Fruit fly (Drosophila melanogaster) whole organism, embryonic: ENCODE measurements around the gene Cdc45.

ENCODE experiments used
- BEAF-32 ChIP-seq: fragments of 200-800 bp; sonication (Bioruptor generic); optimal IDR thresholded peaks from 3 replicates; lab custom pipeline; 2017; ENCODE audit warnings: missing biosample characterization, missing genetic modification characterization, mild to moderate bottlenecking, moderate library complexity, missing genetic modification reagents
- CG10209 ChIP-seq: fragments of 200-800 bp; sonication (Bioruptor generic); optimal IDR thresholded peaks from 3 replicates; lab custom pipeline; 2017; ENCODE audit warnings: missing biosample characterization, mild to moderate bottlenecking, missing genetic modification characterization, missing genetic modification reagents
- CG12391 ChIP-seq: fragments of 200-800 bp; sonication (Bioruptor generic); optimal IDR thresholded peaks from 3 replicates; lab custom pipeline; 2018; ENCODE audit warnings: missing biosample characterization, mild to moderate bottlenecking, missing genetic modification characterization, moderate library complexity
- CG13296 ChIP-seq: fragments of 200-800 bp; sonication (Bioruptor generic); optimal IDR thresholded peaks from 3 replicates; lab custom pipeline; 2018; ENCODE audit warnings: missing biosample characterization, mild to moderate bottlenecking, missing genetic modification characterization
- CG13424 ChIP-seq: fragments of 200-800 bp; sonication (Bioruptor generic); optimal IDR thresholded peaks from 2 replicates; lab custom pipeline; 2019; ENCODE audit warnings: missing biosample characterization, mild to moderate bottlenecking, missing genetic modification characterization, moderate library complexity
- CG14014 ChIP-seq: fragments of 200-800 bp; sonication (Bioruptor generic); IDR thresholded peaks from 2 replicates; pipeline ENCODE4 v1.3.6; 2022; ENCODE audit warnings: missing biosample characterization, missing genetic modification characterization
- CG16779 ChIP-seq: fragments of 200-800 bp; sonication (Bioruptor generic); IDR thresholded peaks from 2 replicates; pipeline ENCODE4 v1.3.6; 2022; ENCODE audit warnings: missing biosample characterization, missing genetic modification characterization
- CG17328 ChIP-seq: fragments of 200-800 bp; sonication (Bioruptor generic); IDR thresholded peaks from 2 replicates; pipeline ENCODE4 v1.3.6; 2022; ENCODE audit warnings: missing biosample characterization, missing genetic modification characterization
- CG17361 ChIP-seq: fragments of 200-800 bp; sonication (Bioruptor generic); IDR thresholded peaks from 3 replicates; pipeline ENCODE4 v1.3.6; 2022; ENCODE audit warnings: missing biosample characterization, missing genetic modification characterization
- CG30431 ChIP-seq: fragments of 200-800 bp; sonication (Bioruptor generic); optimal IDR thresholded peaks from 2 replicates; lab custom pipeline; 2017; ENCODE audit warnings: missing biosample characterization, missing genetic modification characterization
- CG31441 ChIP-seq: fragments of 200-800 bp; sonication (Bioruptor generic); IDR thresholded peaks from 2 replicates; pipeline ENCODE4 v1.3.6; 2022; ENCODE audit warnings: missing biosample characterization, missing genetic modification characterization
- CG34422 ChIP-seq: fragments of 200-800 bp; sonication (Bioruptor generic); IDR thresholded peaks from 3 replicates; pipeline ENCODE4 v1.3.6; 2022; ENCODE audit warnings: missing biosample characterization, missing genetic modification characterization
- CG42726 ChIP-seq: fragments of 200-800 bp; sonication (Bioruptor generic); IDR thresholded peaks from 2 replicates; pipeline ENCODE4 v1.3.6; 2022; ENCODE audit warnings: missing biosample characterization, missing genetic modification characterization; ENCODE audit not compliant: partially characterized antibody
- CG4424 ChIP-seq: fragments of 200-800 bp; sonication (Bioruptor generic); optimal IDR thresholded peaks from 3 replicates; lab custom pipeline; 2016; ENCODE audit warnings: missing biosample characterization, missing genetic modification characterization
- CG6683 ChIP-seq: fragments of 200-800 bp; sonication (Bioruptor generic); optimal IDR thresholded peaks from 2 replicates; lab custom pipeline; 2017; ENCODE audit warnings: missing biosample characterization, mild to moderate bottlenecking, missing genetic modification characterization, missing genetic modification reagents
- CG6765 ChIP-seq: fragments of 200-800 bp; sonication (Bioruptor generic); optimal IDR thresholded peaks from 3 replicates; lab custom pipeline; 2017; ENCODE audit warnings: missing biosample characterization, mild to moderate bottlenecking, missing genetic modification characterization
- CG8765 ChIP-seq: fragments of 200-800 bp; sonication (Bioruptor generic); IDR thresholded peaks from 2 replicates; pipeline ENCODE4 v1.3.6; 2022; ENCODE audit warnings: missing biosample characterization, missing genetic modification characterization
- Dbx ChIP-seq: fragments of 200-800 bp; sonication (Bioruptor generic); IDR thresholded peaks from 3 replicates; pipeline ENCODE4 v1.3.6; 2022; ENCODE audit warnings: missing biosample characterization, missing genetic modification characterization
- Dll ChIP-seq: fragments of 200-800 bp; sonication (Bioruptor generic); IDR thresholded peaks from 4 replicates; pipeline ENCODE4 v1.3.6; 2022; ENCODE audit warnings: missing biosample characterization, missing genetic modification characterization; ENCODE audit not compliant: partially characterized antibody
- Doc3 ChIP-seq: fragments of 200-800 bp; sonication (Bioruptor generic); IDR thresholded peaks from 3 replicates; pipeline ENCODE4 v1.3.6; 2022; ENCODE audit warnings: missing biosample characterization, missing genetic modification characterization; ENCODE audit not compliant: partially characterized antibody
- HHEX ChIP-seq: fragments of 200-800 bp; sonication (Bioruptor generic); optimal IDR thresholded peaks from 3 replicates; lab custom pipeline; 2017; ENCODE audit warnings: missing biosample characterization, mild to moderate bottlenecking, missing genetic modification characterization, missing genetic modification reagents
- Hr39 ChIP-seq: fragments of >200 bp; optimal IDR thresholded peaks from 2 replicates; lab custom pipeline; 2017
- Kr ChIP-seq: fragments of 200-800 bp; sonication (Bioruptor generic); optimal IDR thresholded peaks from 2 replicates; lab custom pipeline; 2017; ENCODE audit warnings: missing biosample characterization, mild to moderate bottlenecking, missing genetic modification characterization
- Lpt ChIP-seq: fragments of >200 bp; optimal IDR thresholded peaks from 2 replicates; lab custom pipeline; 2018; ENCODE audit warnings: missing biosample characterization, missing genetic modification characterization
- Mes4 ChIP-seq: fragments of 200-800 bp; sonication (Bioruptor generic); optimal IDR thresholded peaks from 2 replicates; lab custom pipeline; 2016; ENCODE audit warnings: missing biosample characterization, missing genetic modification characterization
- NFAT ChIP-seq: fragments of 200-800 bp; sonication (Bioruptor generic); IDR thresholded peaks from 2 replicates; pipeline ENCODE4 v1.3.6; 2022; ENCODE audit warnings: missing biosample characterization, missing genetic modification characterization
- Nf-YC ChIP-seq: fragments of 200-800 bp; optimal IDR thresholded peaks from 3 replicates; lab custom pipeline; 2019; ENCODE audit warnings: missing biosample characterization, mild to moderate bottlenecking, missing genetic modification characterization, moderate library complexity
- Poxn ChIP-seq: fragments of 200-800 bp; sonication (Bioruptor generic); IDR thresholded peaks from 2 replicates; pipeline ENCODE4 v1.3.6; 2022; ENCODE audit warnings: missing biosample characterization, missing genetic modification characterization
- Ptx1 ChIP-seq: fragments of 200-800 bp; sonication (Bioruptor generic); IDR thresholded peaks from 2 replicates; pipeline ENCODE4 v1.3.6; 2022; ENCODE audit warnings: missing biosample characterization, missing genetic modification characterization
- Sin3A ChIP-seq: fragments of >200 bp; optimal IDR thresholded peaks from 2 replicates; lab custom pipeline; 2018
- aop ChIP-seq: fragments of 200-800 bp; sonication (Bioruptor generic); IDR thresholded peaks from 2 replicates; pipeline ENCODE4 v1.3.6; 2022; ENCODE audit warnings: missing biosample characterization, missing genetic modification characterization
- cg ChIP-seq: fragments of 200-800 bp; sonication (Bioruptor generic); optimal IDR thresholded peaks from 3 replicates; lab custom pipeline; 2019; ENCODE audit warnings: missing biosample characterization, mild to moderate bottlenecking, missing genetic modification characterization, moderate library complexity
- en ChIP-seq: fragments of 200-800 bp; sonication (Bioruptor generic); optimal IDR thresholded peaks from 2 replicates; lab custom pipeline; 2016; ENCODE audit warnings: missing biosample characterization, missing genetic modification characterization
- ewg ChIP-seq: fragments of 200-800 bp; sonication (Bioruptor generic); optimal IDR thresholded peaks from 3 replicates; lab custom pipeline; 2017; ENCODE audit warnings: mild to moderate bottlenecking, missing biosample characterization, missing genetic modification reagents, missing genetic modification characterization
- fd64A ChIP-seq: fragments of 200-800 bp; sonication (Bioruptor generic); optimal IDR thresholded peaks from 3 replicates; lab custom pipeline; 2018; ENCODE audit warnings: missing biosample characterization, mild to moderate bottlenecking, missing genetic modification characterization
- insv ChIP-seq, 2 experiments: fragments of 200-800 bp; sonication (Bioruptor generic); optimal IDR thresholded peaks; 3 replicates each; lab custom pipeline; 2016 to 2018; ENCODE audit warnings: missing biosample characterization in 2 of 2, missing genetic modification characterization in 2 of 2
- jigr1 ChIP-seq: fragments of 200-800 bp; sonication (Bioruptor generic); IDR thresholded peaks from 3 replicates; pipeline ENCODE4 v1.3.6; 2022; ENCODE audit warnings: missing biosample characterization, missing genetic modification characterization
- lov ChIP-seq, 2 experiments: fragments of 200-800 bp in 1 of 2; fragments of >200 bp in 1 of 2; sonication (Bioruptor generic) in 1 of 2; IDR thresholded peaks in 1 of 2; optimal IDR thresholded peaks in 1 of 2; 2 replicates in 1 of 2; 3 replicates in 1 of 2; pipeline versions ENCODE4 v1.3.6 to Lab custom; 2017 to 2022; ENCODE audit warnings: missing biosample characterization in 1 of 2, missing genetic modification characterization in 1 of 2
- luna ChIP-seq: fragments of 200-800 bp; sonication (Bioruptor generic); optimal IDR thresholded peaks from 2 replicates; lab custom pipeline; 2016; ENCODE audit warnings: missing biosample characterization, missing genetic modification characterization
- phol ChIP-seq: fragments of 200-800 bp; sonication (Bioruptor generic); optimal IDR thresholded peaks from 3 replicates; lab custom pipeline; 2018; ENCODE audit warnings: missing biosample characterization, mild to moderate bottlenecking, missing genetic modification characterization, moderate library complexity
- psq ChIP-seq: fragments of 200-800 bp; sonication (Bioruptor generic); optimal IDR thresholded peaks from 2 replicates; lab custom pipeline; 2017; ENCODE audit warnings: missing biosample characterization, missing genetic modification characterization
- pum ChIP-seq: fragments of 200-800 bp; sonication (Bioruptor generic); optimal IDR thresholded peaks from 2 replicates; lab custom pipeline; 2016; ENCODE audit warnings: missing biosample characterization, missing genetic modification characterization
- scrt ChIP-seq: fragments of 200-800 bp; sonication (Bioruptor generic); optimal IDR thresholded peaks from 2 replicates; lab custom pipeline; 2018; ENCODE audit warnings: missing biosample characterization, mild to moderate bottlenecking, missing genetic modification characterization, moderate library complexity
- sima ChIP-seq: fragments of 200-800 bp; sonication (Bioruptor generic); optimal IDR thresholded peaks from 2 replicates; lab custom pipeline; 2016; ENCODE audit warnings: missing biosample characterization, missing genetic modification characterization
- slbo ChIP-seq: fragments of 200-800 bp; sonication (Bioruptor generic); IDR thresholded peaks from 2 replicates; pipeline ENCODE4 v1.3.6; 2022; ENCODE audit warnings: missing biosample characterization, missing genetic modification characterization
- slp2 ChIP-seq: fragments of 200-800 bp; sonication (Bioruptor generic); optimal IDR thresholded peaks from 2 replicates; lab custom pipeline; 2016; ENCODE audit warnings: missing biosample characterization, missing genetic modification characterization
- tgo ChIP-seq: fragments of 200-800 bp; sonication (Bioruptor generic); IDR thresholded peaks from 3 replicates; pipeline ENCODE4 v1.3.6; 2022; ENCODE audit warnings: missing biosample characterization, missing genetic modification characterization
- twi ChIP-seq: fragments of 200-800 bp; optimal IDR thresholded peaks from 2 replicates; lab custom pipeline; 2019; ENCODE audit warnings: missing biosample characterization, mild to moderate bottlenecking, missing genetic modification characterization, moderate library complexity
- unpg ChIP-seq: fragments of 200-800 bp; sonication (Bioruptor generic); optimal IDR thresholded peaks from 3 replicates; lab custom pipeline; 2018; ENCODE audit warnings: missing biosample characterization, mild to moderate bottlenecking, missing genetic modification characterization, moderate library complexity
- wdn ChIP-seq: fragments of 200-800 bp; sonication (Bioruptor generic); IDR thresholded peaks from 2 replicates; pipeline ENCODE4 v1.3.6; 2022; ENCODE audit warnings: missing biosample characterization, missing genetic modification characterization

The Cdc45 gene

dm6 chrX:1052684-1053389 is 22.5 kb upstream of the Cdc45 start (continued):
- TF ChIP-seq CG14014 (GFP tag; lab: Robert Waterston, UW) (0 out of 2 replicates have a peak, but pooled peaks have one; percentile 11), Mes4 (GFP tag; lab: Kevin White, UChicago) (no peak), en (GFP tag; lab: Kevin White, UChicago) (no peak), Nf-YC (tag; lab: Kevin White, UChicago) (no peak), Hr39 (lab: Kevin White, UChicago) (no peak), CG30431 (GFP tag; lab: Kevin White, UChicago) (peak; percentile 45), Dll (GFP tag; lab: Robert Waterston, UW) (no peak), CG13296 (GFP tag; lab: Kevin White, UChicago) (no peak), CG6683 (GFP tag; lab: Kevin White, UChicago) (no peak), scrt (GFP tag; lab: Kevin White, UChicago) (no peak), aop (no peak), Dbx (GFP tag; lab: Robert Waterston, UW) (no peak), slbo (GFP tag; lab: Robert Waterston, UW) (peak; percentile 49), wdn (0 out of 2 replicates have a peak, but pooled peaks have one; percentile 23), luna (no peak), phol (tag; lab: Kevin White, UChicago) (peak; percentile 59), tgo (GFP tag; lab: Robert Waterston, UW) (0 out of 3 replicates have a peak, but pooled peaks have one; percentile 36), CG31441 (GFP tag; lab: Robert Waterston, UW) (peak; percentile 66), CG12391 (tag; lab: Kevin White, UChicago) (peak; percentile 23), CG10209 (GFP tag; lab: Kevin White, UChicago) (peak; percentile 37), Doc3 (GFP tag; lab: Robert Waterston, UW) (no peak), lov (optimal IDR thresholded peaks at IDR 0.05; lab: Kevin White, UChicago) (no peak), lov (GFP tag; IDR thresholded peaks at IDR 0.05; lab: Robert Waterston, UW) (no peak), CG6765 (GFP tag; lab: Kevin White, UChicago) (no peak), CG17328 (peak; percentile 53), BEAF-32 (GFP tag; lab: Kevin White, UChicago) (no peak), unpg (GFP tag; lab: Kevin White, UChicago) (peak; percentile 56), fd64A (GFP tag; lab: Kevin White, UChicago) (no peak), CG17361 (GFP tag; lab: Robert Waterston, UW) (peak; percentile 44; the same call in 2 of the 3 replicates), pum (peak; percentile 48), jigr1 (GFP tag; lab: Robert Waterston, UW) (no peak), sima (no peak), CG4424 (peak; percentile 56), CG34422 (GFP tag; lab: Robert Waterston, UW) (no peak), CG8765 (GFP tag; lab: Robert Waterston, UW) (peak; percentile 51; the same call in 1 of the 2 replicates), Lpt (GFP tag; lab: Kevin White, UChicago) (no peak), CG42726 (no peak), insv (GFP tag; optimal IDR thresholded peaks at IDR 0.05; lab: Kevin White, UChicago) (no peak), Kr (GFP tag; lab: Kevin White, UChicago) (no peak), CG13424 (peak; percentile 34), cg (GFP tag; lab: Kevin White, UChicago) (no peak), HHEX (GFP tag; lab: Kevin White, UChicago) (peak; percentile 43), psq (GFP tag; lab: Kevin White, UChicago) (no peak), ewg (GFP tag; lab: Kevin White, UChicago) (peak; percentile 13), Sin3A (lab: Kevin White, UChicago) (no peak), twi (tag; lab: Kevin White, UChicago) (no peak), slp2 (GFP tag; lab: Kevin White, UChicago) (no peak), Ptx1 (GFP tag; lab: Robert Waterston, UW) (no peak; the same call in 1 of the 2 replicates), CG16779 (no peak), Poxn (GFP tag; lab: Robert Waterston, UW) (no peak), NFAT (GFP tag; lab: Robert Waterston, UW) (no peak)
